ENCODE assay signal across 5 fruit fly cellular contexts in the genomic region with DNA sequence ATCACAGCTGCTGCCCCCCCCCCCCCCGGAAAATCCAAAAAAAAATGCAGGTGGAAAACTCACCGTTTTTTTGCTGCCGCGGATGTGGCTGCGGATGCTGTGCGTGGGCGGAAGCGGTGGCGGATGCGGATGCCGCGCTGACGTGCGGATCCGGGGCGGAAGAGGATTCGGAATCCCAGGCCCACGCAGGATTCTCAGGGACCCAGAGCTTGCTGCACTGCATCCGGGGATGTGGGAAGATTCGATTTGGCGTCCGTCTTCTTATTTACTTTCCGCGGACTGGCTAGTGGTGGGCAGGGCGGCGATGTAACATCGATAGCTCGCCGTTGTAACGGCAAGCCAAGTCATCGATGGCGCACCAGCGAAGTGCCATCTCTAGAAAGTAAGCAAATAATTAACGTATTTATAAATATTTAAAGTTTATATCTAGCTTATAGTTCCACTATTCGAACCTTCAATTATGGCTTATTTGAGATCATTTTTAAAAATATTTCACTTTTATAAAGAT.
A peak's percentile ranks its signal among the peaks of the same experiment; 100 is the strongest.
TF ChIP-seq lines count a peak whose summit lies in the region.

Gene CG4615, minus strand, starts transcription at position 288 of the 508 bp plus-strand sequence.

- no peak for TF ChIP-seq CTCF in whole organism, embryonic (GFP tag; optimal IDR thresholded peaks at IDR 0.05; lab: Kevin White, UChicago)

TF ChIP-seq in whole organism, adult, 20 proteins besides CTCF, POLR2A, EP300 and RAD21:
- TF ChIP-seq toe (GFP tag; optimal IDR thresholded peaks at IDR 0.05; lab: Kevin White, UChicago): no peak
- peak; percentile 22 for TF ChIP-seq CG11617 (GFP tag; optimal IDR thresholded peaks at IDR 0.05; lab: Kevin White, UChicago)
- TF ChIP-seq bab1 (GFP tag; optimal IDR thresholded peaks at IDR 0.05; lab: Kevin White, UChicago): peak; percentile 18
- no peak for TF ChIP-seq cnc (optimal IDR thresholded peaks at IDR 0.05; lab: Kevin White, UChicago)
- no peak for TF ChIP-seq Hr96 (GFP tag; optimal IDR thresholded peaks at IDR 0.05; lab: Kevin White, UChicago)
- peak; percentile 21 for TF ChIP-seq Mnt (GFP tag; optimal IDR thresholded peaks at IDR 0.05; lab: Kevin White, UChicago)
- TF ChIP-seq CG1620 (GFP tag; optimal IDR thresholded peaks at IDR 0.05; lab: Kevin White, UChicago): peak; percentile 46

TF ChIP-seq in whole organism, embryonic, 481 proteins besides CTCF, POLR2A, EP300 and RAD21 (continues in another document):
- peak; percentile 92 for TF ChIP-seq Opbp (GFP tag; IDR thresholded peaks at IDR 0.05; lab: Robert Waterston, UW; ENCODE audit: partially characterized antibody)
- TF ChIP-seq sens (GFP tag; lab: Kevin White, UChicago): peak; percentile 24
- no peak for TF ChIP-seq tll (GFP tag; optimal IDR thresholded peaks at IDR 0.05; lab: Kevin White, UChicago)
- TF ChIP-seq cad (GFP tag; optimal IDR thresholded peaks at IDR 0.05; lab: Kevin White, UChicago): no peak
- TF ChIP-seq cwo (GFP tag; optimal IDR thresholded peaks at IDR 0.05; lab: Kevin White, UChicago): no peak
- peak; percentile 94 for TF ChIP-seq bbx (GFP tag; IDR thresholded peaks at IDR 0.05; lab: Robert Waterston, UW; ENCODE audit: partially characterized antibody)
- TF ChIP-seq Dref (GFP tag; IDR thresholded peaks at IDR 0.05; lab: Robert Waterston, UW): peak; percentile 89
- no peak for TF ChIP-seq HLH54F (GFP tag; optimal IDR thresholded peaks at IDR 0.05; lab: Kevin White, UChicago)
- no peak for TF ChIP-seq da (GFP tag; optimal IDR thresholded peaks at IDR 0.05; lab: Kevin White, UChicago)
- peak; percentile 92 for TF ChIP-seq CG13287 (GFP tag; IDR thresholded peaks at IDR 0.05; lab: Robert Waterston, UW; ENCODE audit: partially characterized antibody)
- TF ChIP-seq CG17912 (GFP tag; optimal IDR thresholded peaks at IDR 0.05; lab: Kevin White, UChicago): no peak
- TF ChIP-seq ci (GFP tag; IDR thresholded peaks at IDR 0.05; lab: Robert Waterston, UW): peak; percentile 78
- TF ChIP-seq CG34224 (GFP tag; IDR thresholded peaks at IDR 0.05; lab: Robert Waterston, UW; ENCODE audit: partially characterized antibody): peak; percentile 90
- peak; percentile 70; the same call in 2 of the 3 replicates for TF ChIP-seq CG14860 (GFP tag; IDR thresholded peaks at IDR 0.05; lab: Robert Waterston, UW; ENCODE audit: partially characterized antibody)
- peak; percentile 87 for TF ChIP-seq BEAF-32 (GFP tag; optimal IDR thresholded peaks at IDR 0.05; lab: Kevin White, UChicago)
- peak; percentile 73 for TF ChIP-seq CG32532 (GFP tag; IDR thresholded peaks at IDR 0.05; lab: Robert Waterston, UW)
- peak; percentile 89 for TF ChIP-seq Dll (GFP tag; IDR thresholded peaks at IDR 0.05; lab: Robert Waterston, UW; ENCODE audit: partially characterized antibody)
- peak; percentile 60 for TF ChIP-seq Ets65A (GFP tag; lab: Kevin White, UChicago)

TF ChIP-seq in whole organism, prepupa, 60 proteins besides CTCF, POLR2A, EP300 and RAD21:
- TF ChIP-seq Eip78C (GFP tag; lab: Kevin White, UChicago): peak; percentile 36
- no peak for TF ChIP-seq CG6854 (GFP tag; optimal IDR thresholded peaks at IDR 0.05; lab: Kevin White, UChicago)
- peak; percentile 99 for TF ChIP-seq fkh (GFP tag; optimal IDR thresholded peaks at IDR 0.05; lab: Kevin White, UChicago)
- no peak for TF ChIP-seq CG11762 (GFP tag; optimal IDR thresholded peaks at IDR 0.05; lab: Kevin White, UChicago; ENCODE audit: insufficient read depth)
- no peak for TF ChIP-seq salr (GFP tag; optimal IDR thresholded peaks at IDR 0.05; lab: Kevin White, UChicago)
- no peak for TF ChIP-seq cyc (GFP tag; optimal IDR thresholded peaks at IDR 0.05; lab: Kevin White, UChicago)
- no peak for TF ChIP-seq CG6808 (GFP tag; optimal IDR thresholded peaks at IDR 0.05; lab: Kevin White, UChicago)
- TF ChIP-seq CG16779 (tag; optimal IDR thresholded peaks at IDR 0.05; lab: Kevin White, UChicago): no peak
- TF ChIP-seq CG15336 (GFP tag; IDR thresholded peaks at IDR 0.05; lab: Robert Waterston, UW): no peak
- TF ChIP-seq acj6 (GFP tag; optimal IDR thresholded peaks at IDR 0.05; lab: Kevin White, UChicago): no peak
- no peak for TF ChIP-seq CG9139 (GFP tag; optimal IDR thresholded peaks at IDR 0.05; lab: Kevin White, UChicago)
- no peak for TF ChIP-seq net (GFP tag; optimal IDR thresholded peaks at IDR 0.05; lab: Kevin White, UChicago)
- no peak for TF ChIP-seq Met (GFP tag; optimal IDR thresholded peaks at IDR 0.05; lab: Kevin White, UChicago)
- no peak for TF ChIP-seq CG8632 (GFP tag; optimal IDR thresholded peaks at IDR 0.05; lab: Kevin White, UChicago)
- peak; percentile 8 for TF ChIP-seq Smox (GFP tag; optimal IDR thresholded peaks at IDR 0.05; lab: Kevin White, UChicago)
- no peak for TF ChIP-seq CG6276 (GFP tag; optimal IDR thresholded peaks at IDR 0.05; lab: Kevin White, UChicago)

TF ChIP-seq in whole organism, pupa, 21 proteins besides CTCF, POLR2A, EP300 and RAD21:
- TF ChIP-seq fd96Ca (GFP tag; IDR thresholded peaks at IDR 0.05; lab: Robert Waterston, UW) (peak; percentile 8; the same call in 1 of the 3 replicates), CG8301 (tag; optimal IDR thresholded peaks at IDR 0.05; lab: Kevin White, UChicago) (no peak), EcR (GFP tag; optimal IDR thresholded peaks at IDR 0.05; lab: Kevin White, UChicago) (no peak), CG4496 (GFP tag; IDR thresholded peaks at IDR 0.05; lab: Robert Waterston, UW) (peak; percentile 56; the same call in 2 of the 3 replicates)

TF ChIP-seq in whole organism, wandering third instar larva, 38 proteins besides CTCF, POLR2A, EP300 and RAD21:
- TF ChIP-seq GATAd (GFP tag; optimal IDR thresholded peaks at IDR 0.05; lab: Kevin White, UChicago) (peak; percentile 13), rgr (GFP tag; optimal IDR thresholded peaks at IDR 0.05; lab: Kevin White, UChicago) (peak; percentile 5), Hr83 (GFP tag; optimal IDR thresholded peaks at IDR 0.05; lab: Kevin White, UChicago; ENCODE audit: poor library complexity, severe bottlenecking) (peak; percentile 85), Rel (GFP tag; optimal IDR thresholded peaks at IDR 0.05; lab: Kevin White, UChicago) (no peak), Rel (tag; optimal IDR thresholded peaks at IDR 0.05; lab: Kevin White, UChicago) (peak; percentile 38), sage (GFP tag; optimal IDR thresholded peaks at IDR 0.05; lab: Kevin White, UChicago) (peak; percentile 8), Hnf4 (GFP tag; optimal IDR thresholded peaks at IDR 0.05; lab: Kevin White, UChicago) (peak; percentile 33), Jra (GFP tag; optimal IDR thresholded peaks at IDR 0.05; lab: Kevin White, UChicago) (peak; percentile 25), usp (GFP tag; optimal IDR thresholded peaks at IDR 0.05; lab: Kevin White, UChicago) (no peak), h (GFP tag; optimal IDR thresholded peaks at IDR 0.05; lab: Kevin White, UChicago) (peak; percentile 22), Vsx2 (GFP tag; optimal IDR thresholded peaks at IDR 0.05; lab: Kevin White, UChicago; ENCODE audit: partially characterized antibody) (no peak)
